Worm (Caenorhabditis elegans): ENCODE measurements around the gene nhr-288.

ce11 chrV:18431450-18431849, 49.0 kb upstream of the nhr-288 start, which contains the start of gene srw-82:
- TF ChIP-seq unc-130 (GFP tag; optimal IDR thresholded peaks at IDR 0.05) (no peak), zim-3 (tag; optimal IDR thresholded peaks at IDR 0.05) (no peak), akir-1 (GFP tag; optimal IDR thresholded peaks at IDR 0.05) (no peak)

Data from whole organism, young adult.